Fruit fly (Drosophila melanogaster) whole organism, larva: Measurements from ENCODE around the gene CG2278.

ENCODE experiments used
- noc ChIP-seq: fragments of 200-800 bp; sonication (Bioruptor generic); optimal IDR thresholded peaks from 3 replicates; lab custom pipeline; 2019; ENCODE audit warnings: missing biosample characterization, mild to moderate bottlenecking, missing genetic modification characterization, moderate library complexity

The CG2278 gene

dm6 chrX:8170166-8170565, at the start of gene CG2278:
CG2278 (minus strand) TSS chrX:8170266.
- no peak for TF ChIP-seq noc (tag; lab: Kevin White, UChicago)

dm6 chrX:8215855-8216586, 46.0 kb upstream of the CG2278 start:
- no peak for TF ChIP-seq noc (tag; lab: Kevin White, UChicago)

DNA sequence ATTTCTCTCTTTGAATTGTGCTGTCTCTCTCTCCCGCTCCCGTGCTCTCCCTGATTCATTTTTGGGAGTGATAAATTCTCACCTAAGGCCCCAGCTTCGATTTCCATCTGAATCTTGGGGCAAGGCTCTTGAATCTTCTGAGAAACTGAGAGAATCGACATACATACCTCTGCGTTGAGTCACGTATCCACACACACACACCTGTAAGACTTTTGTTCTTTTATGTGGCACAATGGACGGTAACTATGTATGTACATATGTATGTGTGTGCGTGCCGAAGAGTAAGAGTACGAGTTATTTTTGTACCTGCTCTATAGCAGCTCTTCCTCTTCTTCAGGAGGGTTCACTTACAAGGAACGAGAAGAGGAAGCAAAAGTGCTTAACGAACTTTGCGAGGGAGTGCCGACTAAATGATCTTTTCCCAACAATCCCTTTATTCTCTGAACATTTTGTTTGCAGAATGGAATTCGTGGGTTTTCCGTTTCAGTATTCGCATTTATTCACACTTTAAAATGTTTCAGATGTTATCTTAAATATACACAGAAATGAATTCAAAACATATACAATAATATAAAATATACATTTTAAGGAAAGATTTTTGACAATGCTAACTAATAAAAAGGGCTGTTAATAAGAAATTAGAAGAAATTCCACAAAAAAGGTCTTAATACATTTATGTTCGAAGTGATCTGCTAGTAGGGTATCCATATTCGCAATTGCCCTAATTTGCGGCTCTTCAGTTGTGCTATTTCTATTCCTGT, 45.2 kb upstream of the CG2278 start:
- TF ChIP-seq noc (tag; lab: Kevin White, UChicago) = no peak

- no peak for TF ChIP-seq noc (tag; lab: Kevin White, UChicago)
These were observed 44.0 kb upstream of the CG2278 start for dm6 chrX:8214017-8214416.

- no peak for TF ChIP-seq noc (tag; lab: Kevin White, UChicago)
These were observed 41.8 kb upstream of the CG2278 start for dm6 chrX:8211731-8212468.

DNA sequence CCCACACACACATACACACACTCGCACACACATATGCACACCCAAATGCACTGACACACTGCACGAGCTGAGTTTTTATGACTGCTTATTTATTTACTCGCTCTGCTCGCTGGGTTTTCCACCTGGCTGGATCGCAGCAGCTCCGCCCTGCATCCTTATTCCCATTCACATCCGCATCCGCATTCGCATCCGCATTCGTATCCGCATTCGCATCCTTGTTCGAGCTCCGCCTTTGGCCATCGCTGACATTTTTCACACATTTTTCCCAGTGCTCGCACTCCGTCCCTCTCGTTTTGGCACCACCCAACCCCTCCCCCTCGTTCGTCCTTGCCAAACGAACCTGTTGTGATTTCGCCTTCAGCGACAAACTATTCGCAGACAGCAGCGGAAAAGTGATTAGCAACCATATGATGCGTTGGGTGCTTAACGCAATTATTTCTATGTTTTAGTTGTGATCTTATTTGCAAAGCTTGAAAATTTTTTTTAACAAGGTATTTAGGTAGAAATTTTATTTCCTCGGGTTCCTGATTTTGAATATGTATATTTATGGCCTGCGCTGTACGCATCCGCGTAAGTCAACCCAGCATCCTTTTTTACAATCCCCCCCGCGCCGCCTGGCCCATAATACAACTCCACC, 41.1 kb upstream of the CG2278 start:
- TF ChIP-seq noc (tag; lab: Kevin White, UChicago) = no peak

- TF ChIP-seq noc (tag; lab: Kevin White, UChicago) = no peak
These were observed 40.6 kb upstream of the CG2278 start for dm6 chrX:8210632-8211031.

DNA sequence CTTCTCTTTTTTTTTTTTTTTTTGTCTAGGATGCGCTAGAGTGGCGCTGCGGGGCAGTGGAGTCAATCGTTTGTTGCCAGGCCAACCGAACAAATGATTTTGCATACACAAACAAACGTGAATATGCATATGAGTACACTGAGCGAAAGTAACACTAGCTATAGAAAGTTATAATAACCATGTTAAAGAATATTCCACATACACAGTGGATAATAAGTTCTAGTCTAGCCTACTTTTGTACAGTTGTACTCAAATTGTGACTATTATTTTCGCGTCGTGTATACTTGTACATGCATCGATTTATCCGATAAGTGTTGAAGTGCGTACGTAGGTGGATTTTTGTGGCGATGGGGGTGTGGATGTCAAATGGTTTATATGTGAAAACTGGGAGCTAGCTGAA, 37.0 kb upstream of the CG2278 start:
- no peak for TF ChIP-seq noc (tag; lab: Kevin White, UChicago)

dm6 chrX:8206561-8206960, 36.5 kb upstream of the CG2278 start:
- TF ChIP-seq noc (tag; lab: Kevin White, UChicago) = no peak

dm6 chrX:8205625-8206252, 35.7 kb upstream of the CG2278 start:
- no peak for TF ChIP-seq noc (tag; lab: Kevin White, UChicago)

DNA sequence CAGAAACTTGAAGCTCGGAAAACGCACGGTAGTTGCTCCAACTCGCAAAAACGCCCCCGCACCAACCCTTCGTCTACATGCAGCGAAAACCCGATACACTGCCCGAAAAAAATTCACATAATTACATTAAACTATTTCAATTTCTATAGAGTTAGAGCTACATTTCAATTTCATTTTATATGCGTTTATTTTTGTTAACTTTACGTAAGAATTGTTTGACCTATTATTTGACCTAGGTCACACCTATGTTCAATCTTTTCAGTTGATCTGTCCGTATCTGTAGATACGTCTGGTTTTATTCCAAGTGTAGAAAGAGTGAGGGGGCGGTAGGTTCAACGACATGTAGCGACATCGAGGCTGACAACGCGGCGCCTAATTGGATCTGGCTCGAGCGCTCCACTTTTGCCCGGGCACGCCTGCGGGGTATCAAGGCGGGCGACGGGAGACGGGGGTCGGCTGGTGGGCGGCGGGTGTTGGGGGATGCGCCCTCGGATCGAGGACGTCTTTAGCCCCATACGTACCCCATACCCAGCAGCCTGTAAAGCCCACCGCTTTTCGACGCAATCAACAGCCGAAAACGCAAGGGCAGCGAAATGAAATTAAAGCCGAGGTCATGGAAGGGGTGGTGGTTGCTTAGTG, 32.8 kb upstream of the CG2278 start:
- peak; percentile 13 for TF ChIP-seq noc (tag; lab: Kevin White, UChicago)

DNA sequence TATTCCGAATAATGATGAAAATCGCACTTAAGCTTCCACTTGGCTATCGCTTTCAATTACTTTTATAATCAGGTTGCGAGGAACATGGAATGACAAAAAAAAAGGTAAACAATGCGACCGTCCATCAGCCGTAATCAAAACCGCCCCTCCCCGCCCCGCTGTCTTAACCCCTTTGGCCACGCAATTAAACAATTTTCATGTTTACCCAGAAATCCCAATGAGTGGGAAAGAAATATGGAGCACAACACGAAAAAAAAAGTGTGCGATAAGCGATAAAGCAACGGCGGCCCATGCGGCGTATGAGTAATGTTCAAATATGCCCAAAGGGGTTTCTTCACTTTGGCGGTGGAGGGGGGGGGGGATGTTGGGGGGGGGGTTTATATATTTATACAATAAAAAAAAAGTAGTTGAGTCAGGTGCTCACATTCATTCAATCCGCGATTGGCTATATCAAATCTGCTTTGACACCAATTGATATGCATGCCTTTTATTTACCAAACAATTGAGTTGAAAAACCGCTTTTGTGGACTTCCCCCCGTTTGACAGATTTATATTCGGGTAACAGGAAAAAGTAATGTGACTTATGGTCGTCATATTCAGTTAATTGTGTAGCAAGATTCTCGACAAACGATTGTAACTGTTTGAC, 29.0 kb upstream of the CG2278 start:
- peak; percentile 57 for TF ChIP-seq noc (tag; lab: Kevin White, UChicago)

dm6 chrX:8196598-8197228, 26.6 kb upstream of the CG2278 start:
- TF ChIP-seq noc (tag; lab: Kevin White, UChicago) = no peak

- no peak for TF ChIP-seq noc (tag; lab: Kevin White, UChicago)
These were observed 26.1 kb upstream of the CG2278 start for dm6 chrX:8196157-8196526.
